Fruit fly (Drosophila melanogaster): Measurements from ENCODE around the gene CG33648.

The CG33648 gene

dm6 chr2L:14515222-14516044, 8.7 kb upstream of the CG33648 start (continued):
- TF ChIP-seq so (GFP tag; IDR thresholded peaks at IDR 0.05), result peak; percentile 84; the same call in 2 of the 3 replicates
- TF ChIP-seq CG31365 (tag; optimal IDR thresholded peaks at IDR 0.05), result no peak
- TF ChIP-seq BtbVII (GFP tag; optimal IDR thresholded peaks at IDR 0.05), result peak; percentile 47
- no peak for TF ChIP-seq tx (GFP tag; optimal IDR thresholded peaks at IDR 0.05)
- no peak for TF ChIP-seq maf-S (GFP tag; optimal IDR thresholded peaks at IDR 0.05)
- TF ChIP-seq Scr (GFP tag; IDR thresholded peaks at IDR 0.05; ENCODE audit: partially characterized antibody), result no peak
- no peak for TF ChIP-seq TFAM (GFP tag; optimal IDR thresholded peaks at IDR 0.05)
- no peak for TF ChIP-seq CG7963 (GFP tag; IDR thresholded peaks at IDR 0.05; ENCODE audit: partially characterized antibody)
- peak; percentile 84 for TF ChIP-seq CG10979 (tag; optimal IDR thresholded peaks at IDR 0.05)
- TF ChIP-seq CG11723 (GFP tag; optimal IDR thresholded peaks at IDR 0.05), result peak; percentile 33
- peak; percentile 75 for TF ChIP-seq CG13424 (tag; optimal IDR thresholded peaks at IDR 0.05)
- peak; percentile 16 for TF ChIP-seq CG12071 (GFP tag; optimal IDR thresholded peaks at IDR 0.05)
- TF ChIP-seq CG2120 (GFP tag; optimal IDR thresholded peaks at IDR 0.05), result no peak
- TF ChIP-seq zen (tag; optimal IDR thresholded peaks at IDR 0.05), result peak; percentile 55
- TF ChIP-seq Deaf1 (tag; optimal IDR thresholded peaks at IDR 0.05), result no peak
- peak; percentile 63 for TF ChIP-seq esg (GFP tag; conservative IDR thresholded peaks at IDR 0.05)
- TF ChIP-seq sc (optimal IDR thresholded peaks at IDR 0.05), result no peak
- peak; percentile 46 for TF ChIP-seq sc (GFP tag; optimal IDR thresholded peaks at IDR 0.05)
- peak; percentile 47 for TF ChIP-seq lab (GFP tag; optimal IDR thresholded peaks at IDR 0.05)
- TF ChIP-seq CG4282 (GFP tag; optimal IDR thresholded peaks at IDR 0.05), result no peak
- TF ChIP-seq dan (GFP tag; IDR thresholded peaks at IDR 0.05), result no peak
- peak; percentile 57; the same call in 1 of the 2 replicates for TF ChIP-seq CG5953 (GFP tag; IDR thresholded peaks at IDR 0.05)
- peak; percentile 12; the same call in 1 of the 2 replicates for TF ChIP-seq ro (GFP tag; IDR thresholded peaks at IDR 0.05)
- TF ChIP-seq CG34376 (GFP tag; optimal IDR thresholded peaks at IDR 0.05), result peak; percentile 37
- TF ChIP-seq dmrt99B (tag; optimal IDR thresholded peaks at IDR 0.05), result peak; percentile 88
- peak; percentile 51 for TF ChIP-seq CG12659 (GFP tag; optimal IDR thresholded peaks at IDR 0.05)
- TF ChIP-seq sim (GFP tag; IDR thresholded peaks at IDR 0.05), result peak; percentile 24; the same call in 1 of the 2 replicates
- peak; percentile 49; the same call in 2 of the 3 replicates for TF ChIP-seq croc (GFP tag; conservative IDR thresholded peaks at IDR 0.05)
- peak; percentile 75 for TF ChIP-seq dmrt11E (tag; optimal IDR thresholded peaks at IDR 0.05)
- TF ChIP-seq ranshi (GFP tag; IDR thresholded peaks at IDR 0.05), result peak; percentile 48; the same call in 1 of the 2 replicates
- no peak for TF ChIP-seq sug (tag; optimal IDR thresholded peaks at IDR 0.05)
- TF ChIP-seq Mrtf (GFP tag; IDR thresholded peaks at IDR 0.05), result 0 out of 3 replicates have a peak, but pooled peaks have one; percentile 4
- no peak for TF ChIP-seq HLH4C (GFP tag; IDR thresholded peaks at IDR 0.05; ENCODE audit: partially characterized antibody)
- peak; percentile 99 for TF ChIP-seq abd-A (tag; optimal IDR thresholded peaks at IDR 0.05)
- no peak for TF ChIP-seq Gsc (GFP tag; IDR thresholded peaks at IDR 0.05)
- TF ChIP-seq CG6254 (GFP tag; optimal IDR thresholded peaks at IDR 0.05), result peak; percentile 53
- peak; percentile 28 for TF ChIP-seq CG3281 (GFP tag; optimal IDR thresholded peaks at IDR 0.05)
- peak; percentile 71 for TF ChIP-seq CG7745 (tag; optimal IDR thresholded peaks at IDR 0.05)
- no peak for TF ChIP-seq CG12744 (GFP tag; optimal IDR thresholded peaks at IDR 0.05)
- TF ChIP-seq Rx (GFP tag; IDR thresholded peaks at IDR 0.05), result 0 out of 2 replicates have a peak, but pooled peaks have one; percentile 30
- peak; percentile 62 for TF ChIP-seq HLHmδ (GFP tag; optimal IDR thresholded peaks at IDR 0.05)
- peak; percentile 25; the same call in 1 of the 2 replicates for TF ChIP-seq ttk (GFP tag; IDR thresholded peaks at IDR 0.05)
- peak; percentile 58 for TF ChIP-seq CG5180 (GFP tag; optimal IDR thresholded peaks at IDR 0.05)
- peak; percentile 79 for TF ChIP-seq CG17829 (tag; optimal IDR thresholded peaks at IDR 0.05)
- peak; percentile 69 for TF ChIP-seq row (GFP tag; IDR thresholded peaks at IDR 0.05)
- TF ChIP-seq Nf-YC (tag; optimal IDR thresholded peaks at IDR 0.05), result no peak
- no peak for TF ChIP-seq Rfx (GFP tag; IDR thresholded peaks at IDR 0.05)
- TF ChIP-seq Xbp1 (GFP tag; optimal IDR thresholded peaks at IDR 0.05), result peak; percentile 71

All from whole organism, embryonic.